Worm (Caenorhabditis elegans) whole organism, midembryonic: Measurements from ENCODE around the gene irld-39.

ENCODE experiments used
- cog-1 ChIP-seq: sonication (generic microtip); optimal IDR thresholded peaks from 2 replicates; lab custom pipeline; 2016; ENCODE audit warnings: missing genetic modification characterization, missing compliant biosample characterization
- flt-1 ChIP-seq: fragments of 200-800 bp; sonication (Bioruptor generic); IDR thresholded peaks from 2 replicates; pipeline ENCODE4 v1.3.6; 2022; ENCODE audit warnings: missing genetic modification characterization, missing compliant biosample characterization
- ref-1 ChIP-seq: fragments of 200-800 bp; sonication (Bioruptor generic); conservative IDR thresholded peaks from 2 replicates; pipeline ENCODE4 v1.3.6; 2022; ENCODE audit warnings: missing genetic modification reagents, missing genetic modification characterization, missing compliant biosample characterization
- tab-1 ChIP-seq: fragments of 200-800 bp; sonication (Bioruptor generic); IDR thresholded peaks from 2 replicates; pipeline ENCODE4 v1.3.6; 2022; ENCODE audit warnings: missing genetic modification characterization, missing compliant biosample characterization
- ztf-23 ChIP-seq: fragments of 200-800 bp; sonication (Bioruptor generic); IDR thresholded peaks from 2 replicates; pipeline ENCODE4 v1.3.6; 2022; ENCODE audit warnings: missing genetic modification reagents, missing genetic modification characterization, missing compliant biosample characterization
- ztf-29 ChIP-seq: fragments of 200-800 bp; sonication (Bioruptor generic); IDR thresholded peaks from 2 replicates; pipeline ENCODE4 v1.3.6; 2022; ENCODE audit warnings: missing genetic modification reagents, missing genetic modification characterization, missing compliant biosample characterization

- TF ChIP-seq cog-1 (no peak), ztf-29 (GFP tag; lab: Robert Waterston, UW) (no peak), ref-1 (GFP tag; lab: Robert Waterston, UW) (no peak), tab-1 (GFP tag; lab: Robert Waterston, UW) (no peak), ztf-23 (GFP tag; lab: Robert Waterston, UW) (no peak), flt-1 (no peak)
Observed at ce11 chrIV:16238555-16238954, 5.6 kb downstream of the irld-39 start, which contains the start of gene srw-61.
